Worm (Caenorhabditis elegans): ENCODE data around the gene Y17D7B.10.
A peak's percentile ranks its signal among the peaks of the same experiment; 100 is the strongest.

The Y17D7B.10 gene

DNA sequence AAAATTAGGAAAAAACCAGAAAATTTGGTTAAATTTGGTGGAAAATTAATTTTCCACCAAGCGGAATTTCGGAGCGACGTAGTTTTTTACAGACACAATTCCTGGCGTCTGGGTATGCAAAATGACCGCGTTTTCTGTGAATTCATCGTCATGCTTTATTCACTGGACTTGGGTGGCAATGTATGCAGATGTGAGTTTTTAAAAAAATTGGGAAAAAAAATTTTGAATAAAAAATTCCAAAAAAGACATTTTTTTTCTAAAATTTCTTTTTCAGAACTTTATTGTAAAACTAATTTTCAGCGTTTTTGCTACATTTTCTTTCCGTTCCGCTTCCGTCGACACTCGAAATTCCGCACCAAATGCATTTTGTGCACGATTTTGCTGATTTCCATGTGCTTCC, 27.8 kb downstream of the Y17D7B.10 start, which contains the start of gene C54E10.7:
C54E10.7 (plus strand) TSS at position 301 of the 400 bp plus-strand sequence.
- TF ChIP-seq snu-23 (GFP tag; optimal IDR thresholded peaks at IDR 0.05) (no peak), ces-1 (GFP tag; optimal IDR thresholded peaks at IDR 0.05) (no peak), F16B12.6 (tag; optimal IDR thresholded peaks at IDR 0.05) (no peak), skn-1 (tag; optimal IDR thresholded peaks at IDR 0.05) (no peak)

DNA sequence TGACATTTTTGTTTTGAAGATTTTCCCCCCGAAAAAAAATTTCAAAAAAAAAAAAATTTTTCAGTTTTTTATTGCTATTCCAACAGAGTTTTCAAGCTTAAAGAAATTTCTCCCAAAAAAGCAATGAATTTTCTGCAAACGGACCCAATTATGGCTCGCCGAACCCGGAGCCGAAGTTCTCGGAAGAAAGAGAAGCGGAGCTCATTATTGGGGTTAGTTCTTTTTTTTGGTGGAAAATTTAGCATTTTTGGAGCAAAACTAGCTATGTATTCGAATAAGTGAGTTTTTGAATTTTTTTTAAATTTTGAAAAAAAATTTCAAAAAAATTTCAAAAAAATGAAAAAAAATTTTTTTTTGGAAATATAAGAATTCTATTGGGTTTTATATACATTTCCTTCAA, 36.1 kb downstream of the Y17D7B.10 start, which contains the start of gene ncs-5:
ncs-5 (plus strand) TSS at position 124 of the 400 bp plus-strand sequence.
- no peak for TF ChIP-seq mdl-1 (tag; optimal IDR thresholded peaks at IDR 0.05)
- no peak for TF ChIP-seq fkh-8 (tag; optimal IDR thresholded peaks at IDR 0.05)
- TF ChIP-seq pax-3 (tag; optimal IDR thresholded peaks at IDR 0.05): no peak
- TF ChIP-seq snpc-4 (tag; optimal IDR thresholded peaks at IDR 0.05): no peak
- no peak for TF ChIP-seq irx-1 (tag; optimal IDR thresholded peaks at IDR 0.05)
- no peak for TF ChIP-seq lir-3 (tag; optimal IDR thresholded peaks at IDR 0.05; ENCODE audit: poor library complexity)
- no peak for TF ChIP-seq ets-5 (GFP tag; IDR thresholded peaks at IDR 0.05)
- TF ChIP-seq sptf-1 (tag; optimal IDR thresholded peaks at IDR 0.05): no peak
- TF ChIP-seq dpl-1 (GFP tag; optimal IDR thresholded peaks at IDR 0.05): no peak

DNA sequence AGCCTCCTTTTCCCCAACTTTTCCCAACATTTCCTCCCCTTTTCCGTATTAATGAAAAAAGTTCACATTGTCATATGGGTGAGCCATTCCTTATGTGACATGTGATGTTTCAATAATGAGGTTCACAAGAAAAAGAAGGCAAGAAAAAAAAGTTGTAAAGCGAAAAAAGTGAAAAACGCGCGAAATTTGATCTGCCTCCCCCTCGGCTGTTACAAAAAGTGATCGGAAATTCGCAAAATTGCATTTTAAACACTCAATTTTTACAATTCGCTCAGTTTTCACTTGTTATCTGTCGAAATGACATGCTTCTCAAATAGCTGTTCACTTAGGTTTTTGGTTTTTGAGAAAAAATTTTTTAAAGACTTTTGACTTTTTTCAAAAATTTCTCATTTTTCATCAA, 38.1 kb downstream of the Y17D7B.10 start:
- no peak for TF ChIP-seq elt-2 (tag; optimal IDR thresholded peaks at IDR 0.05)
- TF ChIP-seq lin-15B (tag; optimal IDR thresholded peaks at IDR 0.05): no peak
- peak; percentile 91 for TF ChIP-seq fkh-10 (GFP tag; optimal IDR thresholded peaks at IDR 0.05)
- TF ChIP-seq nhr-85 (tag): peak; percentile 32
- TF ChIP-seq lin-14 (GFP tag; optimal IDR thresholded peaks at IDR 0.05): peak; percentile 45
- no peak for TF ChIP-seq unc-130 (tag; optimal IDR thresholded peaks at IDR 0.05)

DNA sequence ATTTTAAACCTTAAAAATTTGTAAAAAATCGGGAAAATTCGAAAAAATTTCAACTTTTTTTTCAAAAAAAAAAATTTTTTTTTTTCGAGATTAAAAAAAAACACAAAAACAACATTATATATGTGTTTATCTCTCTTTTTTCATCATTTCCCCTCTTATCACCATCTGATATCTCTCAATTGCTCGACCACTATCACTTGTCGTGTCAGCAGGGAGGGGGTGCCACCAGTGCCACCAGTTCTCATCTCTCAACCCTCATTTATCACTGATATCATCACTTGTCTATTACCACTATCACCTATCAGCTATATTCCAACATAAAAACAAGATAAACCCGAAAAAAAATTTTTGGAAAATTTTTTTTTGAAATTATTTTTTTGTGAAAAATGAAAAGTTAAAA, 42.9 kb downstream of the Y17D7B.10 start:
- TF ChIP-seq C04F5.9 (tag; optimal IDR thresholded peaks at IDR 0.05) (no peak), C16A3.4 (tag; optimal IDR thresholded peaks at IDR 0.05) (no peak), nhr-19 (GFP tag; conservative IDR thresholded peaks at IDR 0.05) (no peak), fos-1 (tag; optimal IDR thresholded peaks at IDR 0.05) (no peak), nhr-20 (tag; optimal IDR thresholded peaks at IDR 0.05) (no peak), tbx-2 (tag; optimal IDR thresholded peaks at IDR 0.05) (no peak), elt-2 (tag; optimal IDR thresholded peaks at IDR 0.05) (peak; percentile 82), lin-14 (GFP tag; optimal IDR thresholded peaks at IDR 0.05) (peak; percentile 37), blmp-1 (tag; optimal IDR thresholded peaks at IDR 0.05) (no peak), F16B12.6 (tag; optimal IDR thresholded peaks at IDR 0.05) (no peak), dpl-1 (GFP tag; optimal IDR thresholded peaks at IDR 0.05) (no peak), snu-23 (GFP tag; optimal IDR thresholded peaks at IDR 0.05) (peak; percentile 1), ceh-90 (tag; optimal IDR thresholded peaks at IDR 0.05) (no peak), dsc-1 (tag; optimal IDR thresholded peaks at IDR 0.05) (no peak), efl-1 (optimal IDR thresholded peaks at IDR 0.05) (no peak), efl-1 (GFP tag; optimal IDR thresholded peaks at IDR 0.05 in 1 of 2) (no peak)

DNA sequence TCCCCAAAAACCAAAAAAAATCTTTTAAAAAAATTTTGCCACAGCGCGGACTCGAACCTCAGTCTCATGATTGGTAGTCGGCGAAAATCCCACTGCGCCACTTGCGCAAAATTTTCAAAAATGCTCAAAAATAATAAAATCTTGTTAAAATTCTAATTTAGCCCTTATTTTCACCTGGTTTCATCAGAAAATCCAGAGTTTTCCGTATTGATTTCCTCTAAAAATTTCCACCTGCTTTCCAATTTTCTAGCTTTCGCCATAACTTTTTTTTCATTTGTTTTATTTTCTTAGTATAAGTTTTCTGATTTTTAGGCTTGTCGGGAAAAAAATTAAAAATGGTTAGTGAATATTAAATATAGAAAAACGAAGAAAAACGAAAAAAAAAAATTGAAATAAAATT, 43.9 kb downstream of the Y17D7B.10 start:
- TF ChIP-seq fkh-8 (tag; optimal IDR thresholded peaks at IDR 0.05): peak; percentile 18
- peak; percentile 93 for TF ChIP-seq hlh-4 (tag; optimal IDR thresholded peaks at IDR 0.05)
- TF ChIP-seq zip-4 (GFP tag; optimal IDR thresholded peaks at IDR 0.05): no peak
